Fruit fly (Drosophila melanogaster) whole organism, wandering third instar larva: Measurements from ENCODE around the gene Eig71Eh.

Experiments used
- CrebA ChIP-seq: fragments of 200-800 bp; sonication (Bioruptor generic); optimal IDR thresholded peaks from 2 replicates; lab custom pipeline; 2016; ENCODE audit warnings: missing biosample characterization, mild to moderate bottlenecking, missing genetic modification characterization, borderline replicate concordance
- HLH106 ChIP-seq: fragments of 200-800 bp; optimal IDR thresholded peaks from 3 replicates; lab custom pipeline; 2019; ENCODE audit warnings: missing biosample characterization, mild to moderate bottlenecking, missing genetic modification characterization, moderate library complexity
- Mio ChIP-seq: sonication (Bioruptor generic); optimal IDR thresholded peaks from 2 replicates; lab custom pipeline; 2016; ENCODE audit warnings: missing biosample characterization, missing genetic modification characterization
- OdsH ChIP-seq: fragments of 200-800 bp; sonication (Bioruptor generic); optimal IDR thresholded peaks from 2 replicates; lab custom pipeline; 2016; ENCODE audit warnings: missing biosample characterization, mild to moderate bottlenecking, missing genetic modification characterization
- dmrt93B ChIP-seq: fragments of 200-800 bp; sonication (Bioruptor generic); optimal IDR thresholded peaks from 2 replicates; lab custom pipeline; 2018; ENCODE audit warnings: missing biosample characterization, mild to moderate bottlenecking, missing genetic modification characterization
- h ChIP-seq: fragments of 200-800 bp; sonication (Bioruptor generic); optimal IDR thresholded peaks from 3 replicates; lab custom pipeline; 2016; ENCODE audit warnings: missing biosample characterization, mild to moderate bottlenecking, missing genetic modification characterization
- jim ChIP-seq: fragments of 175-275, 200-325 bp; sonication (Bioruptor generic); optimal IDR thresholded peaks from 2 replicates; lab custom pipeline; 2016; ENCODE audit warnings: missing biosample characterization, mild to moderate bottlenecking, missing genetic modification characterization
- pan ChIP-seq: fragments of >200 bp; optimal IDR thresholded peaks from 2 replicates; lab custom pipeline; 2017
- psq ChIP-seq: fragments of 200-800 bp; sonication (Bioruptor generic); optimal IDR thresholded peaks from 3 replicates; lab custom pipeline; 2017; ENCODE audit warnings: missing biosample characterization, mild to moderate bottlenecking, missing genetic modification characterization, moderate library complexity
- tai ChIP-seq: sonication (Bioruptor generic); optimal IDR thresholded peaks from 2 replicates; lab custom pipeline; 2016; ENCODE audit warnings: missing biosample characterization, missing genetic modification characterization

- TF ChIP-seq OdsH (no peak), jim (GFP tag; lab: Kevin White, UChicago) (no peak), h (GFP tag; lab: Kevin White, UChicago) (no peak), tai (GFP tag; lab: Kevin White, UChicago) (no peak), HLH106 (tag; lab: Kevin White, UChicago) (no peak), dmrt93B (GFP tag; lab: Kevin White, UChicago) (no peak), psq (GFP tag; lab: Kevin White, UChicago) (no peak), Mio (GFP tag; lab: Kevin White, UChicago) (no peak), pan (no peak), CrebA (GFP tag; lab: Kevin White, UChicago) (no peak)
These were observed 30.3 kb upstream of the Eig71Eh start for dm6 chr3L:15689518-15689917.
